Worm (Caenorhabditis elegans) whole organism, L1 larva: ENCODE data around the gene sknr-1.
"Not testable (repeated sequence)": the region's sequence is repeated elsewhere in the genome, so short reads cannot be mapped to it uniquely, and the experiment has no call there.

Experiments
- C16A3.4 ChIP-seq: fragments of 150-350 bp; optimal IDR thresholded peaks from 2 replicates; lab custom pipeline; 2014; ENCODE audit warnings: missing biosample characterization, missing genetic modification characterization
- C34B4.2 ChIP-seq: sonication (generic microtip); optimal IDR thresholded peaks from 2 replicates; lab custom pipeline; 2017; ENCODE audit warnings: mild to moderate bottlenecking, missing genetic modification characterization, missing compliant biosample characterization
- F16B12.6 ChIP-seq: fragments of 150-350 bp; optimal IDR thresholded peaks from 2 replicates; lab custom pipeline; 2014; ENCODE audit warnings: missing biosample characterization, missing genetic modification characterization
- Y116A8C.19 ChIP-seq: sonication (generic microtip); optimal IDR thresholded peaks from 2 replicates; lab custom pipeline; 2016; ENCODE audit warnings: missing compliant biosample characterization, missing genetic modification characterization, borderline replicate concordance
- aha-1 ChIP-seq: fragments of 150-350 bp; optimal IDR thresholded peaks from 2 replicates; lab custom pipeline; 2014; ENCODE audit warnings: missing biosample characterization, missing genetic modification characterization
- alr-1 ChIP-seq: fragments of 200-800 bp; sonication (Bioruptor generic); optimal IDR thresholded peaks from 2 replicates; lab custom pipeline; 2018; ENCODE audit warnings: borderline replicate concordance, mild to moderate bottlenecking, missing genetic modification characterization, missing compliant biosample characterization
- aly-2 ChIP-seq: fragments of 150-350 bp; optimal IDR thresholded peaks from 2 replicates; lab custom pipeline; 2014; ENCODE audit warnings: missing biosample characterization, missing genetic modification characterization
- ama-1 ChIP-seq: fragments of 150-350 bp; optimal IDR thresholded peaks from 2 replicates; lab custom pipeline; 2014
- blmp-1 ChIP-seq: fragments of 150-350 bp; optimal IDR thresholded peaks from 2 replicates; lab custom pipeline; 2014; ENCODE audit warnings: missing biosample characterization, missing genetic modification characterization
- ceh-8 ChIP-seq: fragments of 200-800 bp; sonication (Bioruptor generic); optimal IDR thresholded peaks from 2 replicates; lab custom pipeline; 2018; ENCODE audit warnings: mild to moderate bottlenecking, missing genetic modification characterization, moderate library complexity, missing compliant biosample characterization
- ceh-82 ChIP-seq, 3 experiments: fragments of 150-350 bp in 1 of 3; sonication (generic microtip) in 2 of 3; optimal IDR thresholded peaks; 2 replicates each; lab custom pipeline; 2014 to 2017; ENCODE audit warnings: missing biosample characterization in 3 of 3, missing genetic modification characterization in 3 of 3
- ces-1 ChIP-seq: fragments of 150-350 bp; optimal IDR thresholded peaks from 2 replicates; lab custom pipeline; 2014; ENCODE audit warnings: missing biosample characterization, missing genetic modification reagents, missing genetic modification characterization
- dpl-1 ChIP-seq, 3 experiments: fragments of 150-350 bp in 2 of 3; sonication (generic microtip) in 1 of 3; optimal IDR thresholded peaks; 2 replicates each; lab custom pipeline; 2014 to 2017; ENCODE audit warnings: missing biosample characterization in 3 of 3, missing genetic modification characterization in 3 of 3, missing genetic modification reagents in 3 of 3
- dsc-1 ChIP-seq: sonication (generic microtip); optimal IDR thresholded peaks from 2 replicates; lab custom pipeline; 2016; ENCODE audit warnings: mild to moderate bottlenecking, missing genetic modification characterization, missing compliant biosample characterization
- egl-13 ChIP-seq: sonication (generic microtip); optimal IDR thresholded peaks from 2 replicates; lab custom pipeline; 2016; ENCODE audit warnings: missing genotype, missing genetic modification reagents, missing genetic modification characterization, missing compliant biosample characterization
- elt-2 ChIP-seq: sonication (generic microtip); optimal IDR thresholded peaks from 2 replicates; lab custom pipeline; 2016; ENCODE audit warnings: missing genetic modification characterization, mild to moderate bottlenecking, inconsistent platforms, missing compliant biosample characterization, missing genetic modification reagents
- elt-3 ChIP-seq, 6 experiments: fragments of 150-350 bp in 1 of 6; sonication (generic microtip); optimal IDR thresholded peaks; 2 replicates each; lab custom pipeline; 2017 to 2018; ENCODE audit warnings: missing biosample characterization in 6 of 6, missing genetic modification characterization in 6 of 6, inconsistent platforms in 1 of 6
- fkh-10 ChIP-seq: sonication (generic microtip); optimal IDR thresholded peaks from 2 replicates; lab custom pipeline; 2017; ENCODE audit warnings: missing biosample characterization, missing genetic modification reagents, missing genetic modification characterization
- fkh-8 ChIP-seq: sonication (generic microtip); optimal IDR thresholded peaks from 2 replicates; lab custom pipeline; 2016; ENCODE audit warnings: mild to moderate bottlenecking, missing genetic modification characterization, missing compliant biosample characterization
- fos-1 ChIP-seq: fragments of 150-350 bp; optimal IDR thresholded peaks from 2 replicates; lab custom pipeline; 2014; ENCODE audit warnings: missing biosample characterization, missing genetic modification characterization
- hlh-17 ChIP-seq: fragments of 200-800 bp; sonication (Bioruptor generic); optimal IDR thresholded peaks from 2 replicates; lab custom pipeline; 2018; ENCODE audit warnings: missing genetic modification characterization, mild to moderate bottlenecking, missing compliant biosample characterization, moderate library complexity, borderline replicate concordance
- hpl-2 ChIP-seq: fragments of 150-350 bp; optimal IDR thresholded peaks from 2 replicates; lab custom pipeline; 2014; ENCODE audit warnings: missing biosample characterization, missing genetic modification reagents, missing genetic modification characterization
- irx-1 ChIP-seq: sonication (generic microtip); optimal IDR thresholded peaks from 2 replicates; lab custom pipeline; 2016; ENCODE audit warnings: missing genetic modification characterization, missing compliant biosample characterization
- isw-1 ChIP-seq: fragments of 200-800 bp; sonication (Bioruptor generic); IDR thresholded peaks from 2 replicates; pipeline ENCODE4 v1.3.6; 2022; ENCODE audit warnings: missing genetic modification characterization, missing compliant biosample characterization
- jun-1 ChIP-seq: fragments of 150-350 bp; optimal IDR thresholded peaks from 2 replicates; lab custom pipeline; 2014; ENCODE audit warnings: missing biosample characterization, missing genetic modification reagents, missing genetic modification characterization
- lin-13 ChIP-seq: fragments of 150-350 bp; optimal IDR thresholded peaks from 2 replicates; lab custom pipeline; 2014; ENCODE audit warnings: missing biosample characterization, missing genetic modification reagents, missing genetic modification characterization
- lin-14 ChIP-seq: fragments of 200-800 bp; sonication (Bioruptor generic); optimal IDR thresholded peaks from 2 replicates; lab custom pipeline; 2018; ENCODE audit warnings: mild to moderate bottlenecking, missing genetic modification characterization, moderate library complexity, missing compliant biosample characterization
- lin-15B ChIP-seq: fragments of 150-350 bp; sonication (generic microtip); optimal IDR thresholded peaks from 3 replicates; lab custom pipeline; 2014; ENCODE audit warnings: missing biosample characterization, missing genetic modification characterization
- lin-39 ChIP-seq: fragments of 150-350 bp; optimal IDR thresholded peaks from 2 replicates; lab custom pipeline; 2014; ENCODE audit warnings: missing biosample characterization, missing genetic modification reagents, missing genetic modification characterization
- lir-3 ChIP-seq: sonication (generic microtip); optimal IDR thresholded peaks from 2 replicates; lab custom pipeline; 2016; ENCODE audit warnings: mild to moderate bottlenecking, missing genetic modification characterization, moderate library complexity, missing compliant biosample characterization; ENCODE audit not compliant: poor library complexity
- lsy-2 ChIP-seq, 2 experiments: fragments of 150-350 bp; optimal IDR thresholded peaks; 2 replicates each; lab custom pipeline; 2014; ENCODE audit warnings: missing biosample characterization in 2 of 2, missing genetic modification characterization in 2 of 2
- mdl-1 ChIP-seq, 2 experiments: fragments of 150-350 bp; optimal IDR thresholded peaks; 2 replicates each; lab custom pipeline; 2014 to 2017; ENCODE audit warnings: missing biosample characterization in 2 of 2, missing genetic modification characterization in 2 of 2, inconsistent platforms in 1 of 2
- mep-1 ChIP-seq: fragments of 150-350 bp; optimal IDR thresholded peaks from 2 replicates; lab custom pipeline; 2014; ENCODE audit warnings: missing biosample characterization, missing genetic modification characterization
- nhr-19 ChIP-seq: fragments of 200-800 bp; sonication (Bioruptor generic); conservative IDR thresholded peaks from 2 replicates; pipeline ENCODE4 v1.3.6; 2022; ENCODE audit warnings: missing genetic modification characterization, missing compliant biosample characterization
- nhr-20 ChIP-seq: sonication (generic microtip); optimal IDR thresholded peaks from 2 replicates; lab custom pipeline; 2016; ENCODE audit warnings: mild to moderate bottlenecking, missing genetic modification characterization, missing compliant biosample characterization
- nhr-71 ChIP-seq: sonication (generic microtip); optimal IDR thresholded peaks from 2 replicates; lab custom pipeline; 2016; ENCODE audit warnings: mild to moderate bottlenecking, missing genetic modification characterization, moderate library complexity, missing compliant biosample characterization
- nhr-85 ChIP-seq: sonication (generic microtip); peaks from one replicate; lab custom pipeline; 2016; ENCODE audit warnings: missing genetic modification characterization, inconsistent platforms, missing compliant biosample characterization
- nhr-90 ChIP-seq: sonication (generic microtip); optimal IDR thresholded peaks from 2 replicates; lab custom pipeline; 2016; ENCODE audit warnings: mild to moderate bottlenecking, missing genetic modification characterization, missing compliant biosample characterization; ENCODE audit not compliant: poor library complexity
- pag-3 ChIP-seq: sonication (generic microtip); optimal IDR thresholded peaks from 2 replicates; lab custom pipeline; 2017; ENCODE audit warnings: missing genetic modification characterization, mild to moderate bottlenecking, missing compliant biosample characterization, antibody characterized with exemption, borderline replicate concordance; ENCODE audit not compliant: insufficient read depth
- pqm-1 ChIP-seq: sonication (generic microtip); optimal IDR thresholded peaks from 3 replicates; lab custom pipeline; 2017; ENCODE audit warnings: missing biosample characterization, missing genetic modification characterization
- rnt-1 ChIP-seq: sonication (generic microtip); optimal IDR thresholded peaks from 2 replicates; lab custom pipeline; 2016; ENCODE audit warnings: mild to moderate bottlenecking, missing genetic modification characterization, moderate library complexity, missing compliant biosample characterization
- skn-1 ChIP-seq: fragments of 150-350 bp; optimal IDR thresholded peaks from 2 replicates; lab custom pipeline; 2014; ENCODE audit warnings: missing biosample characterization, missing genetic modification characterization
- snu-23 ChIP-seq: sonication (generic microtip); optimal IDR thresholded peaks from 2 replicates; lab custom pipeline; 2016; ENCODE audit warnings: missing genetic modification characterization, missing compliant biosample characterization
- sup-37 ChIP-seq: fragments of 200-800 bp; sonication (Bioruptor generic); optimal IDR thresholded peaks from 2 replicates; lab custom pipeline; 2018; ENCODE audit warnings: mild to moderate bottlenecking, missing genetic modification characterization, missing compliant biosample characterization
- swsn-7 ChIP-seq: sonication (generic microtip); optimal IDR thresholded peaks from 2 replicates; lab custom pipeline; 2016; ENCODE audit warnings: missing genetic modification characterization, missing compliant biosample characterization
- tlp-1 ChIP-seq: fragments of 150-350 bp; optimal IDR thresholded peaks from 2 replicates; lab custom pipeline; 2014; ENCODE audit warnings: missing biosample characterization, missing genetic modification characterization
- unc-130 ChIP-seq: fragments of 150-350 bp; optimal IDR thresholded peaks from 2 replicates; lab custom pipeline; 2017; ENCODE audit warnings: missing biosample characterization, missing genetic modification characterization, inconsistent platforms
- unc-30 ChIP-seq: sonication (generic microtip); optimal IDR thresholded peaks from 2 replicates; lab custom pipeline; 2017; ENCODE audit warnings: missing biosample characterization, missing genetic modification characterization
- xbp-1 ChIP-seq: sonication (generic microtip); optimal IDR thresholded peaks from 2 replicates; lab custom pipeline; 2016; ENCODE audit warnings: missing genetic modification characterization, missing compliant biosample characterization
- zag-1 ChIP-seq: fragments of 150-350 bp; optimal IDR thresholded peaks from 2 replicates; lab custom pipeline; 2014; ENCODE audit warnings: missing biosample characterization, missing genetic modification characterization

sknr-1 gene

DNA sequence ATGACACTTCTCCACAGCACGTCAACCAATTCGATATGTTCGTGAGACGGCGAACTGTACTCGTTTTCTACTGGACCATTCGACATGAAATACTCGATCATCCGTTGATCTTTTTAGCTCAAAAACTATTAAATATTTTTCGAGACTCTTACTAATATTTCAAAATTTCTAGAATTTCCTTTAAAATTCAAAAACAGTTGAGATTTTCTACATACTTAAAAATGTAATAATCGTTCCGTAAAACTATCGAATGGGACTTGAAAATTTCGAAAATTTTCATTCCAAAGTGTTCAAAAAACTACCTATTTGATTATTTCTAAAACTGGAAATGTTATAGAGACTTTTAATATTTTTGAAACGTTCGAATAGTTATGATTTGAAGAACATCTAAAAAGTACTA, at the start of gene sknr-1:
Gene sknr-1, minus strand, starts transcription at position 101 of the 400 bp plus-strand sequence.
- TF ChIP-seq hlh-17 (GFP tag; lab: Kevin White, UChicago); skn-1; alr-1 (tag; lab: Kevin White, UChicago): not testable (repeated sequence)

DNA sequence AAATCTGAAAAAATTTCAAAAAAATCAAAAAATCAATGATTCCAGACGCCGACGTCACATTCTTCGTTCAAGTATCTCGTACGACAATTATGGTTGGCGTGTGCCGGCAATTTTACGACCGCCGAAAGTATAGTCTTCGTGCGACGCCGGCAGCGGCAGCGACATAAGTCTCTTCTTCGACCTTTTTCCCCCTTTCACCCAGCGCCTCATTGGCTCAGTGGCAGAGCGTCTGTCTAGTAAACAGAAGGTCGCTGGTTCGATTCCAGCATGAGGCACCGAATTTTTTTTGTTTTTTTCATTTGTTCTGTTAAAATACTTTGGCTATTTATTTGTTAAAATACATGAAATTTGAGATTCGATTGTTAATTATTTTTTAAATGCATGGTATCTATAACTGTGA, 48.5 kb upstream of the sknr-1 start:
- TF ChIP-seq C16A3.4 (peak; percentile 31), hlh-17 (GFP tag; lab: Kevin White, UChicago) (no peak), rnt-1 (tag; lab: Kevin White, UChicago) (peak; percentile 45), nhr-19 (no peak), blmp-1 (tag; lab: Kevin White, UChicago) (peak; percentile 27), fkh-10 (GFP tag; lab: Kevin White, UChicago) (peak; percentile 4), mdl-1 (tag; optimal IDR thresholded peaks at IDR 0.05; lab: Kevin White, UChicago) (peak in 1 of 2 experiments; percentile 12), ama-1 (lab: Kevin White, UChicago) (no peak), tlp-1 (tag; lab: Kevin White, UChicago) (no peak), elt-2 (tag; lab: Kevin White, UChicago) (no peak), fos-1 (tag; lab: Kevin White, UChicago) (no peak), lin-13 (GFP tag; lab: Kevin White, UChicago) (no peak), C34B4.2 (tag; lab: Kevin White, UChicago) (no peak), sup-37 (GFP tag; lab: Kevin White, UChicago) (no peak), lin-39 (no peak), egl-13 (tag; lab: Kevin White, UChicago) (no peak), unc-30 (tag; lab: Kevin White, UChicago) (no peak), pag-3 (tag; lab: Kevin White, UChicago) (no peak), F16B12.6 (tag; lab: Kevin White, UChicago) (no peak), ceh-82 (tag; optimal IDR thresholded peaks at IDR 0.05; lab: Kevin White, UChicago) (peak in 2 of 3 experiments; percentile 31 to 37), irx-1 (tag; lab: Kevin White, UChicago) (peak; percentile 2), lsy-2 (tag; optimal IDR thresholded peaks at IDR 0.05; lab: Kevin White, UChicago) (peak; percentile 30 to 59), lin-15B (tag; lab: Kevin White, UChicago) (no peak), xbp-1 (tag; lab: Kevin White, UChicago) (peak; percentile 15), pqm-1 (no peak), hpl-2 (no peak), nhr-90 (tag; lab: Kevin White, UChicago) (peak; percentile 53), nhr-71 (tag; lab: Kevin White, UChicago) (peak; percentile 47), jun-1 (tag; lab: Kevin White, UChicago) (peak; percentile 29), lin-14 (GFP tag; lab: Kevin White, UChicago) (peak; percentile 41), nhr-85 (tag; lab: Kevin White, UChicago) (peak; percentile 36), aly-2 (tag; lab: Kevin White, UChicago) (no peak), aha-1 (tag; lab: Kevin White, UChicago) (no peak), isw-1 (GFP tag; lab: Robert Waterston, UW) (no peak), lir-3 (tag; lab: Kevin White, UChicago) (no peak), Y116A8C.19 (tag; lab: Kevin White, UChicago) (no peak), dsc-1 (peak; percentile 25), ceh-8 (GFP tag; lab: Kevin White, UChicago) (no peak), elt-3 (tag; optimal IDR thresholded peaks at IDR 0.05; lab: Kevin White, UChicago) (no peak), swsn-7 (tag; lab: Kevin White, UChicago) (peak; percentile 33), zag-1 (tag; lab: Kevin White, UChicago) (no peak), skn-1 (peak; percentile 15), unc-130 (tag; lab: Kevin White, UChicago) (no peak), mep-1 (tag; lab: Kevin White, UChicago) (peak; percentile 10), snu-23 (GFP tag; lab: Kevin White, UChicago) (peak; percentile 53), alr-1 (tag; lab: Kevin White, UChicago) (no peak), nhr-20 (peak; percentile 59), fkh-8 (tag; lab: Kevin White, UChicago) (no peak), dpl-1 (GFP tag; optimal IDR thresholded peaks at IDR 0.05; lab: Kevin White, UChicago) (peak; percentile 25 to 40 (median 25)), ces-1 (no peak)
